Worm (Caenorhabditis elegans): Measurements from ENCODE around the gene crn-4.

- TF ChIP-seq nhr-76 (tag; optimal IDR thresholded peaks at IDR 0.05) (no peak), skn-1 (tag; optimal IDR thresholded peaks at IDR 0.05) (peak; percentile 68)
Measured at ce11 chrX:2215108-2215507, 42.8 kb downstream of the crn-4 start.
